Worm (Caenorhabditis elegans) whole organism, L2 larva: ENCODE data around the gene F23D12.11.

ENCODE experiments used
- F13H6.1 ChIP-seq: sonication (generic microtip); optimal IDR thresholded peaks from 2 replicates; lab custom pipeline; 2016; ENCODE audit warnings: missing genetic modification characterization, missing compliant biosample characterization
- Y55F3AM.14 ChIP-seq: fragments of 200-800 bp; sonication (Bioruptor generic); optimal IDR thresholded peaks from 2 replicates; lab custom pipeline; 2018; ENCODE audit warnings: mild to moderate bottlenecking, missing genetic modification characterization, missing compliant biosample characterization
- ZK546.5 ChIP-seq: sonication (generic microtip); optimal IDR thresholded peaks from 2 replicates; lab custom pipeline; 2017; ENCODE audit warnings: missing biosample characterization, missing genetic modification characterization
- aly-2 ChIP-seq: fragments of 150-350 bp; optimal IDR thresholded peaks from 2 replicates; lab custom pipeline; 2014; ENCODE audit warnings: missing biosample characterization, missing genetic modification characterization
- ama-1 ChIP-seq: fragments of 150-350 bp; optimal IDR thresholded peaks from 2 replicates; lab custom pipeline; 2018; ENCODE audit warnings: inconsistent platforms
- blmp-1 ChIP-seq: sonication (generic microtip); optimal IDR thresholded peaks from 2 replicates; lab custom pipeline; 2017; ENCODE audit warnings: missing genetic modification characterization, mild to moderate bottlenecking, missing compliant biosample characterization, antibody characterized with exemption, moderate library complexity; ENCODE audit not compliant: insufficient read depth
- ceh-16 ChIP-seq: fragments of 150-350 bp; optimal IDR thresholded peaks from 2 replicates; lab custom pipeline; 2014; ENCODE audit warnings: missing biosample characterization, missing genetic modification characterization
- crh-2 ChIP-seq: sonication (generic microtip); optimal IDR thresholded peaks from 2 replicates; lab custom pipeline; 2017; ENCODE audit warnings: missing biosample characterization, missing genetic modification characterization
- dmd-4 ChIP-seq: sonication (generic microtip); optimal IDR thresholded peaks from 2 replicates; lab custom pipeline; 2017; ENCODE audit warnings: missing biosample characterization, missing genetic modification characterization
- egl-27 ChIP-seq: sonication (generic microtip); optimal IDR thresholded peaks from 3 replicates; lab custom pipeline; 2017; ENCODE audit warnings: missing biosample characterization, missing genetic modification reagents, missing genetic modification characterization
- elt-3 ChIP-seq: sonication (generic microtip); optimal IDR thresholded peaks from 2 replicates; lab custom pipeline; 2017; ENCODE audit warnings: missing biosample characterization, missing genetic modification characterization
- fos-1 ChIP-seq: fragments of 150-350 bp; optimal IDR thresholded peaks from 2 replicates; lab custom pipeline; 2014; ENCODE audit warnings: missing biosample characterization, missing genetic modification characterization
- lin-11 ChIP-seq: fragments of 150-350 bp; sonication (generic microtip); optimal IDR thresholded peaks from 2 replicates; lab custom pipeline; 2014; ENCODE audit warnings: missing biosample characterization, missing genetic modification characterization, inconsistent platforms, mixed read lengths
- lin-13 ChIP-seq: fragments of 150-350 bp; optimal IDR thresholded peaks from 2 replicates; lab custom pipeline; 2014; ENCODE audit warnings: missing biosample characterization, missing genetic modification reagents, missing genetic modification characterization
- lin-39 ChIP-seq: fragments of 150-350 bp; optimal IDR thresholded peaks from 2 replicates; lab custom pipeline; 2014; ENCODE audit warnings: missing biosample characterization, missing genetic modification reagents, missing genetic modification characterization
- lsy-2 ChIP-seq, 2 experiments: fragments of 150-350 bp in 1 of 2; sonication (generic microtip) in 1 of 2; optimal IDR thresholded peaks; 2 replicates each; lab custom pipeline; 2014 to 2017; ENCODE audit warnings: missing biosample characterization in 2 of 2, missing genetic modification characterization in 2 of 2
- mbf-1 ChIP-seq: sonication (generic microtip); optimal IDR thresholded peaks from 2 replicates; lab custom pipeline; 2017; ENCODE audit warnings: missing biosample characterization, missing genetic modification characterization
- nhr-10 ChIP-seq: sonication (generic microtip); optimal IDR thresholded peaks from 2 replicates; lab custom pipeline; 2017; ENCODE audit warnings: missing biosample characterization, missing genetic modification characterization
- nhr-11 ChIP-seq: fragments of 150-350 bp; optimal IDR thresholded peaks from 2 replicates; lab custom pipeline; 2014; ENCODE audit warnings: missing biosample characterization, missing genetic modification characterization
- nhr-12 ChIP-seq: fragments of 150-350 bp; optimal IDR thresholded peaks from 2 replicates; lab custom pipeline; 2014; ENCODE audit warnings: missing biosample characterization, missing genetic modification characterization
- nhr-21 ChIP-seq: fragments of 150-350 bp; optimal IDR thresholded peaks from 2 replicates; lab custom pipeline; 2014; ENCODE audit warnings: missing biosample characterization, missing genetic modification characterization
- nhr-237 ChIP-seq: fragments of 150-350 bp; optimal IDR thresholded peaks from 2 replicates; lab custom pipeline; 2014; ENCODE audit warnings: missing biosample characterization, missing genetic modification characterization
- nhr-6 ChIP-seq: fragments of 150-350 bp; optimal IDR thresholded peaks from 2 replicates; lab custom pipeline; 2014; ENCODE audit warnings: missing biosample characterization, missing genetic modification characterization
- nhr-77 ChIP-seq: fragments of 150-350 bp; optimal IDR thresholded peaks from 2 replicates; lab custom pipeline; 2014; ENCODE audit warnings: missing biosample characterization, missing genetic modification characterization
- peb-1 ChIP-seq: fragments of 150-350 bp; optimal IDR thresholded peaks from 2 replicates; lab custom pipeline; 2014; ENCODE audit warnings: missing biosample characterization, missing genetic modification characterization
- sem-4 ChIP-seq: fragments of 150-350 bp; optimal IDR thresholded peaks from 2 replicates; lab custom pipeline; 2014; ENCODE audit warnings: missing biosample characterization, missing genetic modification reagents, missing genetic modification characterization
- sma-3 ChIP-seq: sonication (generic microtip); optimal IDR thresholded peaks from 2 replicates; lab custom pipeline; 2016; ENCODE audit warnings: missing genetic modification reagents, missing genetic modification characterization, missing compliant biosample characterization
- sma-9 ChIP-seq, 2 experiments: fragments of 150-350 bp in 1 of 2; sonication (generic microtip) in 1 of 2; optimal IDR thresholded peaks; 2 replicates each; lab custom pipeline; 2014 to 2016; ENCODE audit warnings: missing genetic modification characterization in 2 of 2, mild to moderate bottlenecking in 1 of 2, missing biosample characterization in 1 of 2, missing compliant biosample characterization in 1 of 2, missing genetic modification reagents in 1 of 2, moderate library complexity in 1 of 2
- snpc-4 ChIP-seq: fragments of 150-350 bp; optimal IDR thresholded peaks from 2 replicates; lab custom pipeline; 2014; ENCODE audit warnings: missing biosample characterization, missing genetic modification characterization
- unc-39 ChIP-seq: fragments of 150-350 bp; optimal IDR thresholded peaks from 2 replicates; lab custom pipeline; 2014; ENCODE audit warnings: missing biosample characterization, missing genetic modification characterization
- unc-55 ChIP-seq: fragments of 150-350 bp; sonication (generic microtip); optimal IDR thresholded peaks from 3 replicates; lab custom pipeline; 2014; ENCODE audit warnings: missing biosample characterization, missing genetic modification reagents, missing genetic modification characterization
- unc-62 ChIP-seq: fragments of 150-350 bp; optimal IDR thresholded peaks from 2 replicates; lab custom pipeline; 2014; ENCODE audit warnings: missing biosample characterization, missing genetic modification reagents, missing genetic modification characterization
- zag-1 ChIP-seq: fragments of 150-350 bp; optimal IDR thresholded peaks from 2 replicates; lab custom pipeline; 2014; ENCODE audit warnings: missing biosample characterization, missing genetic modification characterization
- ztf-1 ChIP-seq: fragments of 200-800 bp; sonication (Bioruptor generic); conservative IDR thresholded peaks from 2 replicates; pipeline ENCODE4 v1.3.6; 2022; ENCODE audit warnings: missing genetic modification characterization, missing compliant biosample characterization
- ztf-11 ChIP-seq: sonication (generic microtip); optimal IDR thresholded peaks from 2 replicates; lab custom pipeline; 2017; ENCODE audit warnings: missing biosample characterization, missing genetic modification characterization
- ztf-4 ChIP-seq: fragments of 150-350 bp; optimal IDR thresholded peaks from 2 replicates; lab custom pipeline; 2014; ENCODE audit warnings: missing biosample characterization, missing genetic modification characterization

The F23D12.11 gene

ce11 chrX:14424673-14425072 is at the start of gene F23D12.11:
Gene F23D12.11, minus strand, starts transcription at chrX:14424751.
- TF ChIP-seq snpc-4 (tag; lab: Kevin White, UChicago): no peak
- no peak for TF ChIP-seq crh-2 (tag; lab: Kevin White, UChicago)
- no peak for TF ChIP-seq sem-4 (tag; lab: Kevin White, UChicago)
- TF ChIP-seq sma-9 (GFP tag; optimal IDR thresholded peaks at IDR 0.05; lab: Kevin White, UChicago): no peak
- no peak for TF ChIP-seq sma-9 (tag; optimal IDR thresholded peaks at IDR 0.05; lab: Kevin White, UChicago)
- no peak for TF ChIP-seq nhr-12 (tag; lab: Kevin White, UChicago)
- TF ChIP-seq nhr-11: no peak
- no peak for TF ChIP-seq zag-1
- no peak for TF ChIP-seq peb-1
- no peak for TF ChIP-seq elt-3
- no peak for TF ChIP-seq nhr-237
- no peak for TF ChIP-seq ztf-11 (tag; lab: Kevin White, UChicago)
- TF ChIP-seq, all 48 proteins: peak for 0

DNA sequence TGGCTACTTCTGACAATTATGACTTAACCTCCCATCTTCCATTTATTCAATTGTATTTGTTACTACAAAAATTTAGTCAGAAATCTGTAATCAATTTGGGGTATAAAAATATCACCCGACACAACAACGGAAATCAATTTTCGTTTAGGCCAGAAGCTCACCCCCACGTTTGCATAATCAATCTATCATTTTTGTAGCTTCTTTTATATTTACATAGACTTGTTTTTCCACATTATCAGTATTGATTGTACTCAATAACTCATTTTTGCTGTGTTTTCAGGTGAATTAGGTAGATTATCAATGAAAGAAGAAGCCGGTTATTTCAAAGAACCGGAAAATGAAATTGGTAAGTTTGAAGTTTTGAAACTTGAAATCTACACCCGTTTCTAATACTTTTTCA is 49.2 kb upstream of the F23D12.11 start, which contains the start of gene M163.5:
Gene M163.5, plus strand, starts transcription at position 301 of the 400 bp plus-strand sequence.
- TF ChIP-seq ZK546.5 (tag; lab: Kevin White, UChicago): no peak
- TF ChIP-seq F13H6.1 (tag; lab: Kevin White, UChicago): no peak
- no peak for TF ChIP-seq nhr-10 (tag; lab: Kevin White, UChicago)
- TF ChIP-seq blmp-1: no peak

ce11 chrX:14470687-14471086 is 46.1 kb upstream of the F23D12.11 start, which contains the start of gene M163.10:
Gene M163.10, plus strand, starts transcription at chrX:14470987.
- TF ChIP-seq ama-1 (no peak), dmd-4 (no peak), fos-1 (no peak), aly-2 (tag; lab: Kevin White, UChicago) (no peak), sem-4 (tag; lab: Kevin White, UChicago) (no peak), nhr-6 (tag; lab: Kevin White, UChicago) (no peak), nhr-237 (no peak), nhr-21 (tag; lab: Kevin White, UChicago) (no peak), F13H6.1 (tag; lab: Kevin White, UChicago) (no peak), unc-62 (GFP tag; lab: Kevin White, UChicago) (no peak), mbf-1 (tag; lab: Kevin White, UChicago) (no peak), nhr-77 (no peak), ztf-4 (tag; lab: Kevin White, UChicago) (no peak), nhr-11 (no peak)

ce11 chrX:14469284-14469683 is 44.7 kb upstream of the F23D12.11 start, which contains the start of gene M163.9:
Gene M163.9, plus strand, starts transcription at chrX:14469584.
- TF ChIP-seq ztf-1 (GFP tag; lab: Robert Waterston, UW) (no peak), lin-13 (no peak), lin-39 (no peak), lin-11 (no peak), mbf-1 (tag; lab: Kevin White, UChicago) (no peak), nhr-11 (no peak), nhr-10 (tag; lab: Kevin White, UChicago) (no peak), lsy-2 (tag; optimal IDR thresholded peaks at IDR 0.05; lab: Kevin White, UChicago) (no peak), unc-62 (GFP tag; lab: Kevin White, UChicago) (no peak)
- TF ChIP-seq, all 48 proteins: peak for 0

DNA sequence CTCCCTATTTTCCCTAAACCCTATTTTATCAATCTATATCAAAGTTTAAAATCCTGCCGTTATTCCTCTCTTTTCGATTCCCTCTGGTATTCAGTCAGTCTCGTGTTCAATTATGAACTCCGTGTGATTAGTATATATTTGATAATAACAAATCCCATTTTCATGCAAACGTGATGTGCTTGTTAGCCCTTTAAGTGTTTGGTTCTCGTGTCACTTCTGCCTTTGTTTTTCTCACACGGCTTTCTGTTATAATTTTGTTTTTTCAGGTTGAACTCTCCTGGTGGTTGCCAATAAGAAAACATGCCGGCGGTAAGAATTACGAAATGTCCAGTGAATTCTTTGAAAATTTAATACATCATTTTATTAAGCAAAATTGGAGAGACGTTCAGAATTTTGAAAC is 42.0 kb upstream of the F23D12.11 start, which contains the start of gene M163.21:
Gene M163.21, plus strand, starts transcription at position 301 of the 400 bp plus-strand sequence.
- TF ChIP-seq sma-9 (GFP tag; optimal IDR thresholded peaks at IDR 0.05; lab: Kevin White, UChicago) (no peak), sma-9 (tag; optimal IDR thresholded peaks at IDR 0.05; lab: Kevin White, UChicago) (no peak), Y55F3AM.14 (GFP tag; lab: Kevin White, UChicago) (no peak), ama-1 (no peak), ceh-16 (no peak)

DNA sequence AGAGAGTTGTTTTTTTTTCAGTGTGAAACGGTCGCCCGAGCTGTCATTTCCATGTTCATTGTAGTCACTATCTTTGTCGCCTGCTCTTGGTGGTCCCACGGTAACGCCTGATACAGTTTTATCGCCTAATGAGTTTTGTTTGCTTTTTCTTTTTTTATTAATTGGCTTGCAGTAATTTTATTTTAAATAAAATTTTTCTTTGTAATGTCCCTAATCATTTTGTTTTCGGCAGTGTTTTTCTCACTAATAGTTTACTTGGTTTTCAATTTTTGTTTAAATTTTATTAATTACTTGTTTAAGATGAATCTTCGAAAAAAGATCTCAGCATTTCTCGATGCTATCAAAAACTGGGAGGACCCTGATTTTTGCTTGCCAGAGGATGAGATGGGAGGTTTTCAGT is 41.0 kb upstream of the F23D12.11 start, which contains the start of gene M163.22:
Gene M163.22, plus strand, starts transcription at position 301 of the 400 bp plus-strand sequence.
- no peak for TF ChIP-seq nhr-6 (tag; lab: Kevin White, UChicago)
- TF ChIP-seq ztf-11 (tag; lab: Kevin White, UChicago): no peak
- no peak for TF ChIP-seq unc-39 (tag; lab: Kevin White, UChicago)
- no peak for TF ChIP-seq fos-1
- no peak for TF ChIP-seq sma-9 (GFP tag; optimal IDR thresholded peaks at IDR 0.05; lab: Kevin White, UChicago)
- no peak for TF ChIP-seq sma-9 (tag; optimal IDR thresholded peaks at IDR 0.05; lab: Kevin White, UChicago)
- TF ChIP-seq egl-27: no peak
- TF ChIP-seq Y55F3AM.14 (GFP tag; lab: Kevin White, UChicago): no peak
- TF ChIP-seq sem-4 (tag; lab: Kevin White, UChicago): no peak
- no peak for TF ChIP-seq lsy-2 (tag; optimal IDR thresholded peaks at IDR 0.05; lab: Kevin White, UChicago)
- TF ChIP-seq unc-55 (GFP tag; lab: Kevin White, UChicago): no peak
- no peak for TF ChIP-seq nhr-12 (tag; lab: Kevin White, UChicago)
- TF ChIP-seq snpc-4 (tag; lab: Kevin White, UChicago): no peak
- TF ChIP-seq nhr-10 (tag; lab: Kevin White, UChicago): no peak
- TF ChIP-seq ama-1: no peak
- no peak for TF ChIP-seq blmp-1
- no peak for TF ChIP-seq sma-3
